Worm (Caenorhabditis elegans) whole organism, L2 larva: ENCODE data around the gene K09E4.3.
"Not testable (repeated sequence)": the region's sequence is repeated elsewhere in the genome, so short reads cannot be mapped to it uniquely, and the experiment has no call there.

Source experiments
- blmp-1 ChIP-seq: sonication (generic microtip); optimal IDR thresholded peaks from 2 replicates; lab custom pipeline; 2017; ENCODE audit warnings: missing genetic modification characterization, mild to moderate bottlenecking, missing compliant biosample characterization, antibody characterized with exemption, moderate library complexity; ENCODE audit not compliant: insufficient read depth
- nhr-11 ChIP-seq: fragments of 150-350 bp; optimal IDR thresholded peaks from 2 replicates; lab custom pipeline; 2014; ENCODE audit warnings: missing biosample characterization, missing genetic modification characterization
- nhr-12 ChIP-seq: fragments of 150-350 bp; optimal IDR thresholded peaks from 2 replicates; lab custom pipeline; 2014; ENCODE audit warnings: missing biosample characterization, missing genetic modification characterization
- unc-39 ChIP-seq: fragments of 150-350 bp; optimal IDR thresholded peaks from 2 replicates; lab custom pipeline; 2014; ENCODE audit warnings: missing biosample characterization, missing genetic modification characterization
- zag-1 ChIP-seq: fragments of 150-350 bp; optimal IDR thresholded peaks from 2 replicates; lab custom pipeline; 2014; ENCODE audit warnings: missing biosample characterization, missing genetic modification characterization

- not testable (repeated sequence) for TF ChIP-seq zag-1; nhr-12 (tag; lab: Kevin White, UChicago); unc-39; blmp-1; nhr-11 (tag; lab: Kevin White, UChicago)
These were observed 15.4 kb upstream of the K09E4.3 start, which contains the start of gene cacn-1 for ce11 chrII:14142098-14142554.
